Worm (Caenorhabditis elegans) whole organism, L4/young adult: Measurements from ENCODE around the gene ZK813.4.

ENCODE experiments used
- W03F9.2 ChIP-seq: fragments of 150-350 bp; optimal IDR thresholded peaks from 2 replicates; lab custom pipeline; 2014; ENCODE audit warnings: missing biosample characterization, missing genetic modification characterization
- dao-5 ChIP-seq: sonication (generic microtip); optimal IDR thresholded peaks from 2 replicates; lab custom pipeline; 2016; ENCODE audit warnings: missing genotype, missing genetic modification characterization, moderate library complexity, missing compliant biosample characterization
- him-1 ChIP-seq: sonication (generic microtip); optimal IDR thresholded peaks from 2 replicates; lab custom pipeline; 2016; ENCODE audit warnings: missing genotype, missing genetic modification reagents, missing genetic modification characterization, missing compliant biosample characterization

ce11 chrX:3441539-3441938 lies 11.6 kb upstream of the ZK813.4 start, which contains the start of gene ZK813.3:
- no peak for TF ChIP-seq him-1 (tag; lab: Kevin White, UChicago)
- no peak for TF ChIP-seq dao-5 (tag; lab: Kevin White, UChicago)
- TF ChIP-seq W03F9.2 (tag; lab: Kevin White, UChicago) = no peak
